Fruit fly (Drosophila melanogaster) whole organism, prepupa: ENCODE data around the gene Gapvd1.

Experiments
- CG10631 ChIP-seq: fragments of 200-800 bp; sonication (Bioruptor generic); optimal IDR thresholded peaks from 2 replicates; lab custom pipeline; 2016; ENCODE audit warnings: missing biosample characterization, missing genetic modification characterization
- CG10669 ChIP-seq: fragments of 200-800 bp; sonication (Bioruptor generic); optimal IDR thresholded peaks from 3 replicates; lab custom pipeline; 2018; ENCODE audit warnings: missing biosample characterization, mild to moderate bottlenecking, missing genetic modification characterization, moderate library complexity
- CG11294 ChIP-seq: fragments of 200-800 bp; sonication (Bioruptor generic); IDR thresholded peaks from 2 replicates; pipeline ENCODE4 v1.3.6; 2022; ENCODE audit warnings: missing biosample characterization, missing genetic modification characterization
- CG11762 ChIP-seq: fragments of 200-800 bp; sonication (Bioruptor generic); optimal IDR thresholded peaks from 3 replicates; lab custom pipeline; 2016; ENCODE audit warnings: missing biosample characterization, missing genetic modification characterization; ENCODE audit not compliant: insufficient read depth
- CG1621 ChIP-seq: fragments of 200-800 bp; sonication (Bioruptor generic); optimal IDR thresholded peaks from 3 replicates; lab custom pipeline; 2018; ENCODE audit warnings: missing biosample characterization, mild to moderate bottlenecking, missing genetic modification characterization
- CG3032 ChIP-seq: fragments of 200-800 bp; optimal IDR thresholded peaks from 2 replicates; lab custom pipeline; 2019; ENCODE audit warnings: missing biosample characterization, mild to moderate bottlenecking, missing genetic modification characterization, moderate library complexity
- CG32006 ChIP-seq: fragments of 200-800 bp; sonication (Bioruptor generic); optimal IDR thresholded peaks from 3 replicates; lab custom pipeline; 2017; ENCODE audit warnings: missing biosample characterization, mild to moderate bottlenecking, missing genetic modification characterization
- CG34406 ChIP-seq: fragments of 200-800 bp; sonication (Bioruptor generic); optimal IDR thresholded peaks from 3 replicates; lab custom pipeline; 2016; ENCODE audit warnings: missing biosample characterization, missing genetic modification characterization
- CG3919 ChIP-seq: fragments of 200-800 bp; sonication (Bioruptor generic); optimal IDR thresholded peaks from 3 replicates; lab custom pipeline; 2016; ENCODE audit warnings: missing biosample characterization, missing genetic modification characterization
- CG6276 ChIP-seq: fragments of 200-800 bp; sonication (Bioruptor generic); optimal IDR thresholded peaks from 2 replicates; lab custom pipeline; 2017; ENCODE audit warnings: missing biosample characterization, mild to moderate bottlenecking, missing genetic modification characterization
- CG6808 ChIP-seq: fragments of 200-800 bp; sonication (Bioruptor generic); optimal IDR thresholded peaks from 3 replicates; lab custom pipeline; 2017; ENCODE audit warnings: missing biosample characterization, missing genetic modification characterization, mild to moderate bottlenecking, moderate library complexity, missing genetic modification reagents
- CG6854 ChIP-seq: fragments of 200-800 bp; sonication (Bioruptor generic); optimal IDR thresholded peaks from 2 replicates; lab custom pipeline; 2017; ENCODE audit warnings: missing biosample characterization, mild to moderate bottlenecking, missing genetic modification characterization
- CG7368 ChIP-seq: fragments of 200-800 bp; sonication (Bioruptor generic); optimal IDR thresholded peaks from 3 replicates; lab custom pipeline; 2016; ENCODE audit warnings: missing biosample characterization, missing genetic modification characterization
- CG8319 ChIP-seq: fragments of 200-800 bp; sonication (Bioruptor generic); optimal IDR thresholded peaks from 3 replicates; lab custom pipeline; 2016; ENCODE audit warnings: missing biosample characterization, missing genetic modification characterization
- Eip75B ChIP-seq: fragments of 200-800 bp; sonication (Bioruptor generic); optimal IDR thresholded peaks from 3 replicates; lab custom pipeline; 2016; ENCODE audit warnings: missing biosample characterization, missing genetic modification characterization
- Eip78C ChIP-seq: fragments of 200-800 bp; sonication (Bioruptor generic); peaks from one replicate; lab custom pipeline; 2016; ENCODE audit warnings: missing biosample characterization, missing genetic modification characterization
- Eip93F ChIP-seq: fragments of 200-800 bp; sonication (Bioruptor generic); optimal IDR thresholded peaks from 2 replicates; lab custom pipeline; 2016; ENCODE audit warnings: missing biosample characterization, mild to moderate bottlenecking, missing genetic modification characterization
- Ets21C ChIP-seq: fragments of 200-800 bp; sonication (Bioruptor generic); optimal IDR thresholded peaks from 3 replicates; lab custom pipeline; 2016; ENCODE audit warnings: missing biosample characterization, missing genetic modification characterization
- Ets96B ChIP-seq: fragments of 200-800 bp; optimal IDR thresholded peaks from 2 replicates; lab custom pipeline; 2019; ENCODE audit warnings: missing biosample characterization, mild to moderate bottlenecking, missing genetic modification characterization, moderate library complexity
- Gug ChIP-seq: fragments of 200-800 bp; sonication (Bioruptor generic); IDR thresholded peaks from 2 replicates; pipeline ENCODE4 v1.3.6; 2022; ENCODE audit warnings: missing biosample characterization, missing genetic modification characterization
- Hr39 ChIP-seq: fragments of 200-800 bp; sonication (Bioruptor generic); optimal IDR thresholded peaks from 2 replicates; lab custom pipeline; 2016; ENCODE audit warnings: missing biosample characterization, missing genetic modification characterization
- Hr4 ChIP-seq: fragments of 200-800 bp; sonication (Bioruptor generic); optimal IDR thresholded peaks from 3 replicates; lab custom pipeline; 2016; ENCODE audit warnings: missing biosample characterization, missing genetic modification characterization
- Met ChIP-seq: fragments of 200-800 bp; sonication (Bioruptor generic); optimal IDR thresholded peaks from 3 replicates; lab custom pipeline; 2016; ENCODE audit warnings: missing biosample characterization, missing genetic modification characterization
- OdsH ChIP-seq: fragments of 200-800 bp; sonication (Bioruptor generic); optimal IDR thresholded peaks from 3 replicates; lab custom pipeline; 2016; ENCODE audit warnings: missing biosample characterization, missing genetic modification characterization
- Sox102F ChIP-seq: fragments of 200-800 bp; sonication (Bioruptor generic); optimal IDR thresholded peaks from 2 replicates; lab custom pipeline; 2016; ENCODE audit warnings: missing biosample characterization, mild to moderate bottlenecking, missing genetic modification characterization
- Sox14 ChIP-seq: fragments of 200-800 bp; sonication (Bioruptor generic); optimal IDR thresholded peaks from 3 replicates; lab custom pipeline; 2016; ENCODE audit warnings: missing biosample characterization, missing genetic modification characterization
- achi ChIP-seq: fragments of 200-800 bp; sonication (Bioruptor generic); optimal IDR thresholded peaks from 3 replicates; lab custom pipeline; 2016; ENCODE audit warnings: missing biosample characterization, missing genetic modification characterization
- dsx ChIP-seq: fragments of 200-800 bp; optimal IDR thresholded peaks from 3 replicates; lab custom pipeline; 2019; ENCODE audit warnings: missing biosample characterization, mild to moderate bottlenecking, missing genetic modification characterization, moderate library complexity; ENCODE audit not compliant: poor library complexity, severe bottlenecking
- esn ChIP-seq: fragments of 200-800 bp; sonication (Bioruptor generic); optimal IDR thresholded peaks from 2 replicates; lab custom pipeline; 2016; ENCODE audit warnings: missing biosample characterization, mild to moderate bottlenecking, missing genetic modification characterization, moderate library complexity
- fd85E ChIP-seq: fragments of 200-800 bp; sonication (Bioruptor generic); optimal IDR thresholded peaks from 3 replicates; lab custom pipeline; 2016; ENCODE audit warnings: missing biosample characterization, missing genetic modification characterization
- fkh ChIP-seq: fragments of 200-800 bp; sonication (Bioruptor generic); optimal IDR thresholded peaks from 3 replicates; lab custom pipeline; 2017; ENCODE audit warnings: missing biosample characterization, mild to moderate bottlenecking, missing genetic modification characterization, moderate library complexity
- lz ChIP-seq: fragments of 200-800 bp; sonication (Bioruptor generic); optimal IDR thresholded peaks from 3 replicates; lab custom pipeline; 2016; ENCODE audit warnings: missing biosample characterization, missing genetic modification characterization
- net ChIP-seq: fragments of 200-800 bp; sonication (Bioruptor generic); optimal IDR thresholded peaks from 3 replicates; lab custom pipeline; 2016; ENCODE audit warnings: missing biosample characterization, missing genetic modification characterization
- pdm3 ChIP-seq: fragments of 200-800 bp; sonication (Bioruptor generic); optimal IDR thresholded peaks from 3 replicates; lab custom pipeline; 2016; ENCODE audit warnings: missing biosample characterization, missing genetic modification characterization
- spab ChIP-seq: fragments of 200-800 bp; sonication (Bioruptor generic); optimal IDR thresholded peaks from 2 replicates; lab custom pipeline; 2017; ENCODE audit warnings: missing biosample characterization, mild to moderate bottlenecking, missing genetic modification characterization, missing genetic modification reagents
- ss ChIP-seq, 2 experiments: fragments of 200-800 bp; sonication (Bioruptor generic); optimal IDR thresholded peaks; 2 replicates in 1 of 2; 3 replicates in 1 of 2; lab custom pipeline; 2017 to 2018; ENCODE audit warnings: mild to moderate bottlenecking in 2 of 2, missing biosample characterization in 2 of 2, missing genetic modification characterization in 2 of 2, moderate library complexity in 1 of 2
- svp ChIP-seq: fragments of 200-800 bp; sonication (Bioruptor generic); peaks from one replicate; lab custom pipeline; 2016; ENCODE audit warnings: missing biosample characterization, missing genetic modification characterization
- topi ChIP-seq: fragments of 200-800 bp; sonication (Bioruptor generic); optimal IDR thresholded peaks from 3 replicates; lab custom pipeline; 2016; ENCODE audit warnings: missing biosample characterization, missing genetic modification characterization

Gene Gapvd1

DNA sequence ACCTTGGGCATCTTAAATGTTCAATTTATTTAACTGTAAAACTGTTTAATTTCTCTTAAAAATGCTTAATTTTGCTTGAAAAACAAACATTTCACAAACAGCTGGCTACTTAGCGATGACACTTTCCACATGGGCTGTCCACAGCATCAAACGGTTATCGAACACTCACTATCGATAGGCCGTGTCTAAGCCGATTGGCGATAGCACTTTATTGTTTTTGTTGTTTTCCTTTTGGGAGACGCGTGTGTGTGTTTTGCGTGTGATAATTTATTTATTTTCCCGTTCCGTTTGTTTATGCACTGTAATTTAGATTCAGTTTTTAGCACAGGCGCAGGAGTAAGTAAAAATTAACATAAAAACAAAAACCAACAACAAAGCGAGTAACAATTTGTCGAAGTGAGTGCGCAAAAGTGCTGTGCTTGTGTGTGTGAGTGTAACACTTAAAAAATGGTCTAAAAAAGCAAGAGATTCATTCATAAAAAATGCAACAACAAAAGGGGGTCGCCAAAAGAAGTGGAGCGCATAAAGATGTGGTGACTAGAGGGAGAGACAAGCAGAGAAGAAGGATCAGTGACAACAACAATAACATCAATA, at the start of gene Gapvd1:
Gene Gapvd1 (plus strand): TSS at position 211 of the 594 bp plus-strand sequence.
- TF ChIP-seq OdsH, result peak; percentile 0
- peak; percentile 23 for TF ChIP-seq Sox14
- no peak for TF ChIP-seq CG3919 (GFP tag; lab: Kevin White, UChicago)
- peak; percentile 33 for TF ChIP-seq svp (GFP tag; lab: Kevin White, UChicago)
- peak in 1 of 2 experiments; percentile 40 for TF ChIP-seq ss (GFP tag; optimal IDR thresholded peaks at IDR 0.05; lab: Kevin White, UChicago)
- TF ChIP-seq esn, result peak; percentile 24
- TF ChIP-seq achi (GFP tag; lab: Kevin White, UChicago), result peak; percentile 4
- TF ChIP-seq fkh (GFP tag; lab: Kevin White, UChicago), result peak; percentile 57
- no peak for TF ChIP-seq Ets21C (GFP tag; lab: Kevin White, UChicago)
- no peak for TF ChIP-seq CG6276 (GFP tag; lab: Kevin White, UChicago)
- TF ChIP-seq Eip78C, result peak; percentile 60
- peak; percentile 17 for TF ChIP-seq CG6808 (GFP tag; lab: Kevin White, UChicago)
- TF ChIP-seq pdm3 (GFP tag; lab: Kevin White, UChicago), result peak; percentile 6
- TF ChIP-seq CG1621 (tag; lab: Kevin White, UChicago), result peak; percentile 2
- peak; percentile 23 for TF ChIP-seq Met (GFP tag; lab: Kevin White, UChicago)

DNA sequence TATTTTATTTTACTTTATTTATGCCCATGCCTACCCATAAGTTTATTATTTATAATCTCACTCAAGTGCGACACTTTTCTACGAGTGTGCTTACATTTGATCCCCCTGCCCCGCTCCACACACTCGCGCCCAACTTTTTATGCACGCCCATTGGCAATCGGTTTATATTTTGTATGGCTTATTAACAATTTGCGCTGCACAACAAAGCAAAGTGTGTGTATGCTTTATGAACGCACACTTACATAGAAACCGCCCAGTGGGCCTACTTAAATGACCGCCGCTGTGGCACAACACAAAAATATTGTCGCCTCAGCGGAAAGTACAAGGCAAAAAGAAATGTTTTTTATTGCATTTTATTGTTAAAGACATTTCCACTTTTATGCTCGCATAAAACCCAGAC, 41.6 kb upstream of the Gapvd1 start:
- no peak for TF ChIP-seq CG6276 (GFP tag; lab: Kevin White, UChicago)
- TF ChIP-seq ss (GFP tag; optimal IDR thresholded peaks at IDR 0.05; lab: Kevin White, UChicago), result no peak
- TF ChIP-seq CG10669 (GFP tag; lab: Kevin White, UChicago), result no peak
- no peak for TF ChIP-seq CG10631
- TF ChIP-seq net (GFP tag; lab: Kevin White, UChicago), result no peak

dm6 chrX:11284993-11285392, 40.2 kb upstream of the Gapvd1 start:
- TF ChIP-seq CG3032 (tag; lab: Kevin White, UChicago), result no peak
- no peak for TF ChIP-seq Eip75B (GFP tag; lab: Kevin White, UChicago)
- no peak for TF ChIP-seq Ets96B
- no peak for TF ChIP-seq CG7368 (GFP tag; lab: Kevin White, UChicago)
- TF ChIP-seq Gug (GFP tag; lab: Robert Waterston, UW), result no peak
- no peak for TF ChIP-seq spab (GFP tag; lab: Kevin White, UChicago)

DNA sequence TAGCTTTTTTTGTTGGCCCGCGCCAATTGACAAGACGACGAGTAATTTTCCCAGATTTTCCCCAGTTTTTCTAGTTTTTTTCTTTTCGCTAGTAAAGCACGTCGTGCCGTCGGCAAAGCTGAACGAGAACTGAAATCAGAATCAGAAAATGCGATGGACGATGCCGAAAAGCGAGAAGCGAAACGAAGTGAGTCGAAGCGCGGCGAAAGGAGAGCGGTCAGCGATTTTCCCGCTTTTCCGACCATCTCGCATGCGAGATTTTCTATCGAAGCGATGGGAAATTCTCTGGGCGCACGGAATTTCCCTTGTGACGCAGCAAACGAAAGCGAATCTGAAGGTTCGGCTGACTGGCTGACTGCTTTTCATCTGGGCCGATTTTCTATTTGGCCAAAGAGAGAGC, 31.6 kb upstream of the Gapvd1 start:
- TF ChIP-seq CG11762 (GFP tag; lab: Kevin White, UChicago) (no peak), CG8319 (GFP tag; lab: Kevin White, UChicago) (no peak), Eip93F (GFP tag; lab: Kevin White, UChicago) (no peak), svp (GFP tag; lab: Kevin White, UChicago) (no peak), lz (GFP tag; lab: Kevin White, UChicago) (no peak), fd85E (GFP tag; lab: Kevin White, UChicago) (no peak), CG6854 (GFP tag; lab: Kevin White, UChicago) (no peak)

DNA sequence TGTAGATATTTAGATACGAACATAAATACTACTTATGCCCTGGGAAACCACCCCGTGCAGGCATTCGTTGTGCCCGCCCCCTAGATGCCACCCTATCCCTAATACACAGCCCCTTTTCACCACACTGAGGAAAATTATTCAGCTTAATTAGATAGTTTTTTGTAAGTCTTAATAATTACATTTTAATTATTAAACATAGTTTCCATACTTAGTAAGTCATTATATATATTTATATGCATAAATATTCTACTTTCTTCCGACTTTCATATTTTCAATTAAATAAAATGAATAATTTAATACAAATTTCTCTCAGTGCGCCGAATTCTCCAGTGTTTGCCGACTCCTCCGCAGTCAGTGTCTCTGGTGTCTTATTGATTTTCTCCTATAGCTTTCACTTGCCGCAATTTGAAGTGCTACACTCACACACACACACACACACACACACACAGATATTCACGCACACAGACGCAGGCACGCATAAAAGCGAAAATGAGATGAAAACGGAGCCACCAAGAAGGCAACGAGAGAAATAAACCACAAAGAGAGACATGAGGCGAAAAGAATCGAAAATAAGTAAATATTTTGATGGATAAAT, 29.7 kb upstream of the Gapvd1 start:
- TF ChIP-seq CG32006 (GFP tag; lab: Kevin White, UChicago) (no peak), OdsH (no peak), CG11294 (no peak), Sox102F (GFP tag; lab: Kevin White, UChicago) (no peak), CG3032 (tag; lab: Kevin White, UChicago) (no peak), dsx (GFP tag; lab: Kevin White, UChicago) (no peak), CG34406 (no peak), Eip78C (no peak), Gug (GFP tag; lab: Robert Waterston, UW) (no peak), CG6854 (GFP tag; lab: Kevin White, UChicago) (no peak), fd85E (GFP tag; lab: Kevin White, UChicago) (no peak), Hr4 (no peak), Ets21C (GFP tag; lab: Kevin White, UChicago) (no peak), Met (GFP tag; lab: Kevin White, UChicago) (no peak), Hr39 (GFP tag; lab: Kevin White, UChicago) (no peak), CG11762 (GFP tag; lab: Kevin White, UChicago) (no peak), topi (GFP tag; lab: Kevin White, UChicago) (no peak), CG3919 (GFP tag; lab: Kevin White, UChicago) (no peak)
